Worm (Caenorhabditis elegans) whole organism, young adult: ENCODE measurements around the gene R07E5.6.

Experiments
- B0336.3 ChIP-seq: fragments of 200-800 bp; sonication (Bioruptor generic); IDR thresholded peaks from 2 replicates; pipeline ENCODE4 v1.3.6; 2022; ENCODE audit warnings: missing genetic modification characterization, missing compliant biosample characterization
- C06A6.2 ChIP-seq: fragments of 200-800 bp; sonication (Bioruptor generic); conservative IDR thresholded peaks from 2 replicates; pipeline ENCODE4 v1.3.6; 2022; ENCODE audit warnings: missing genetic modification characterization, missing compliant biosample characterization
- C17E4.6 ChIP-seq: fragments of 200-800 bp; sonication (Bioruptor generic); IDR thresholded peaks from 2 replicates; pipeline ENCODE4 v1.3.6; 2022; ENCODE audit warnings: missing genetic modification reagents, missing genetic modification characterization, missing compliant biosample characterization
- D2030.7 ChIP-seq: fragments of 200-800 bp; sonication (Bioruptor generic); IDR thresholded peaks from 2 replicates; pipeline ENCODE4 v1.3.6; 2022; ENCODE audit warnings: missing genetic modification reagents, missing genetic modification characterization, missing compliant biosample characterization
- F52B5.7 ChIP-seq: sonication (generic microtip); optimal IDR thresholded peaks from 2 replicates; lab custom pipeline; 2016; ENCODE audit warnings: mild to moderate bottlenecking, missing genetic modification characterization, missing compliant biosample characterization
- K11D2.4 ChIP-seq: fragments of 200-800 bp; sonication (Bioruptor generic); IDR thresholded peaks from 2 replicates; pipeline ENCODE4 v1.3.6; 2022; ENCODE audit warnings: missing genetic modification reagents, missing genetic modification characterization, missing compliant biosample characterization
- T07F8.4 ChIP-seq: sonication (generic microtip); optimal IDR thresholded peaks from 2 replicates; lab custom pipeline; 2016; ENCODE audit warnings: mild to moderate bottlenecking, missing genetic modification characterization, moderate library complexity, missing compliant biosample characterization
- Y56A3A.18 ChIP-seq: fragments of 200-800 bp; sonication (Bioruptor generic); IDR thresholded peaks from 2 replicates; pipeline ENCODE4 v1.3.6; 2022; ENCODE audit warnings: missing genetic modification reagents, missing genetic modification characterization, missing compliant biosample characterization
- Y67H2A.10 ChIP-seq: fragments of 200-800 bp; sonication (Bioruptor generic); conservative IDR thresholded peaks from 2 replicates; pipeline ENCODE4 v1.3.6; 2022; ENCODE audit warnings: missing genetic modification reagents, missing genetic modification characterization, missing compliant biosample characterization
- Y95B8A.8 ChIP-seq: fragments of 200-800 bp; sonication (Bioruptor generic); IDR thresholded peaks from 2 replicates; pipeline ENCODE4 v1.3.6; 2022; ENCODE audit warnings: missing genetic modification reagents, missing genetic modification characterization, missing compliant biosample characterization
- ama-1 ChIP-seq, 3 experiments: fragments of 150-350 bp in 1 of 3; sonication (generic microtip) in 2 of 3; optimal IDR thresholded peaks; 2 replicates each; lab custom pipeline; 2014 to 2018; ENCODE audit warnings: missing biosample characterization in 2 of 3, missing genetic modification characterization in 2 of 3, missing genetic modification reagents in 2 of 3
- aptf-3 ChIP-seq: fragments of 200-800 bp; sonication (Bioruptor generic); IDR thresholded peaks from 2 replicates; pipeline ENCODE4 v1.3.6; 2022; ENCODE audit warnings: missing genetic modification characterization, missing compliant biosample characterization
- athp-1 ChIP-seq: sonication (generic microtip); optimal IDR thresholded peaks from 2 replicates; lab custom pipeline; 2017; ENCODE audit warnings: mild to moderate bottlenecking, missing genetic modification characterization, missing compliant biosample characterization
- cebp-1 ChIP-seq, 2 experiments: fragments of 200-800 bp in 1 of 2; sonication (Bioruptor generic) in 1 of 2; sonication (generic microtip) in 1 of 2; IDR thresholded peaks in 1 of 2; optimal IDR thresholded peaks in 1 of 2; 2 replicates each; pipeline versions ENCODE4 v1.3.6 to Lab custom; 2017 to 2022; ENCODE audit warnings: missing compliant biosample characterization in 2 of 2, missing genetic modification characterization in 2 of 2, mild to moderate bottlenecking in 1 of 2, missing genetic modification reagents in 1 of 2, moderate library complexity in 1 of 2
- ceh-40 ChIP-seq: fragments of 200-800 bp; sonication (Bioruptor generic); IDR thresholded peaks from 2 replicates; pipeline ENCODE4 v1.3.6; 2022; ENCODE audit warnings: missing genetic modification characterization, missing compliant biosample characterization
- ceh-91 ChIP-seq: fragments of 200-800 bp; sonication (Bioruptor generic); IDR thresholded peaks from 2 replicates; pipeline ENCODE4 v1.3.6; 2022; ENCODE audit warnings: missing genetic modification reagents, missing genetic modification characterization, missing compliant biosample characterization
- die-1 ChIP-seq: sonication (generic microtip); optimal IDR thresholded peaks from 2 replicates; lab custom pipeline; 2016; ENCODE audit warnings: missing genotype, mild to moderate bottlenecking, missing genetic modification characterization, missing compliant biosample characterization
- dox-1 ChIP-seq: fragments of 200-800 bp; sonication (Bioruptor generic); IDR thresholded peaks from 2 replicates; pipeline ENCODE4 v1.3.6; 2022; ENCODE audit warnings: missing genetic modification reagents, missing genetic modification characterization, missing compliant biosample characterization
- egl-18 ChIP-seq: fragments of 200-800 bp; sonication (Bioruptor generic); IDR thresholded peaks from 2 replicates; pipeline ENCODE4 v1.3.6; 2022; ENCODE audit warnings: missing genetic modification reagents, missing genetic modification characterization, missing compliant biosample characterization
- ekl-4 ChIP-seq: fragments of 200-800 bp; sonication (Bioruptor generic); IDR thresholded peaks from 2 replicates; pipeline ENCODE4 v1.3.6; 2022; ENCODE audit warnings: missing genetic modification reagents, missing genetic modification characterization, missing compliant biosample characterization
- him-1 ChIP-seq: sonication (generic microtip); optimal IDR thresholded peaks from 2 replicates; lab custom pipeline; 2016; ENCODE audit warnings: missing genotype, missing genetic modification reagents, missing genetic modification characterization, missing compliant biosample characterization
- hmg-1.2 ChIP-seq: fragments of 200-800 bp; sonication (Bioruptor generic); IDR thresholded peaks from 2 replicates; pipeline ENCODE4 v1.3.6; 2022; ENCODE audit warnings: missing genetic modification reagents, missing genetic modification characterization, missing compliant biosample characterization
- hmg-20 ChIP-seq: fragments of 200-800 bp; sonication (Bioruptor generic); IDR thresholded peaks from 2 replicates; pipeline ENCODE4 v1.3.6; 2022; ENCODE audit warnings: missing genetic modification reagents, missing genetic modification characterization, missing compliant biosample characterization
- lin-26 ChIP-seq: fragments of 200-800 bp; sonication (Bioruptor generic); IDR thresholded peaks from 2 replicates; pipeline ENCODE4 v1.3.6; 2022; ENCODE audit warnings: missing genetic modification reagents, missing genetic modification characterization, missing compliant biosample characterization
- lin-54 ChIP-seq: fragments of 200-800 bp; sonication (Bioruptor generic); optimal IDR thresholded peaks from 2 replicates; lab custom pipeline; 2018; ENCODE audit warnings: mild to moderate bottlenecking, missing genetic modification characterization, missing compliant biosample characterization
- lsl-1 ChIP-seq: fragments of 200-800 bp; sonication (Bioruptor generic); optimal IDR thresholded peaks from 2 replicates; lab custom pipeline; 2018; ENCODE audit warnings: mild to moderate bottlenecking, missing genetic modification characterization, moderate library complexity, missing compliant biosample characterization
- madf-6 ChIP-seq: fragments of 200-800 bp; sonication (Bioruptor generic); IDR thresholded peaks from 2 replicates; pipeline ENCODE4 v1.3.6; 2022; ENCODE audit warnings: missing genetic modification reagents, missing genetic modification characterization, missing compliant biosample characterization
- madf-8 ChIP-seq: fragments of 200-800 bp; sonication (Bioruptor generic); conservative IDR thresholded peaks from 2 replicates; pipeline ENCODE4 v1.3.6; 2022; ENCODE audit warnings: missing genetic modification reagents, missing genetic modification characterization, missing compliant biosample characterization
- mcd-1 ChIP-seq: fragments of 200-800 bp; sonication (Bioruptor generic); IDR thresholded peaks from 2 replicates; pipeline ENCODE4 v1.3.6; 2022; ENCODE audit warnings: missing genetic modification reagents, missing genetic modification characterization, missing compliant biosample characterization
- mel-28 ChIP-seq: sonication (generic microtip); optimal IDR thresholded peaks from 2 replicates; lab custom pipeline; 2016; ENCODE audit warnings: borderline replicate concordance, mild to moderate bottlenecking, missing genetic modification characterization, missing compliant biosample characterization
- nfya-2 ChIP-seq: fragments of 200-800 bp; sonication (Bioruptor generic); IDR thresholded peaks from 2 replicates; pipeline ENCODE4 v1.3.6; 2022; ENCODE audit warnings: missing genetic modification reagents, missing genetic modification characterization, missing compliant biosample characterization
- nhr-90 ChIP-seq: sonication (generic microtip); optimal IDR thresholded peaks from 2 replicates; lab custom pipeline; 2016; ENCODE audit warnings: missing genotype, mild to moderate bottlenecking, missing genetic modification characterization, missing compliant biosample characterization
- pbrm-1 ChIP-seq: fragments of 200-800 bp; sonication (Bioruptor generic); IDR thresholded peaks from 2 replicates; pipeline ENCODE4 v1.3.6; 2022; ENCODE audit warnings: missing genetic modification reagents, missing genetic modification characterization, missing compliant biosample characterization
- rec-8 ChIP-seq, 2 experiments: sonication (generic microtip); optimal IDR thresholded peaks; 2 replicates each; lab custom pipeline; 2016; ENCODE audit warnings: mild to moderate bottlenecking in 2 of 2, missing genetic modification characterization in 2 of 2, missing genetic modification reagents in 2 of 2, missing genotype in 2 of 2, missing biosample characterization in 1 of 2, missing compliant biosample characterization in 1 of 2, moderate library complexity in 1 of 2
- snpc-1.1 ChIP-seq: sonication (generic microtip); optimal IDR thresholded peaks from 2 replicates; lab custom pipeline; 2017; ENCODE audit warnings: missing genetic modification characterization, mild to moderate bottlenecking, missing compliant biosample characterization, antibody characterized with exemption, moderate library complexity, missing genotype, missing genetic modification reagents; ENCODE audit not compliant: insufficient read depth
- snpc-3.4 ChIP-seq: sonication (generic microtip); optimal IDR thresholded peaks from 2 replicates; lab custom pipeline; 2017; ENCODE audit warnings: missing genetic modification characterization, mild to moderate bottlenecking, missing compliant biosample characterization, antibody characterized with exemption, moderate library complexity, missing genotype, missing genetic modification reagents
- snpc-4 ChIP-seq, 5 experiments: fragments of 150-350 bp in 1 of 5; sonication (generic microtip) in 4 of 5; optimal IDR thresholded peaks; 2 replicates each; lab custom pipeline; 2014 to 2018; ENCODE audit warnings: missing genetic modification characterization in 5 of 5, missing biosample characterization in 3 of 5, antibody characterized with exemption in 2 of 5, mild to moderate bottlenecking in 2 of 5, missing compliant biosample characterization in 2 of 5, missing genotype in 2 of 5, moderate library complexity in 2 of 5, missing genetic modification reagents in 1 of 5
- tbp1 ChIP-seq: fragments of 200-800 bp; sonication (Bioruptor generic); optimal IDR thresholded peaks from 2 replicates; lab custom pipeline; 2018; ENCODE audit warnings: mild to moderate bottlenecking, missing genetic modification characterization, missing compliant biosample characterization
- xnd-1 ChIP-seq: sonication (generic microtip); optimal IDR thresholded peaks from 2 replicates; lab custom pipeline; 2016; ENCODE audit warnings: missing genotype, missing genetic modification reagents, missing genetic modification characterization, missing compliant biosample characterization
- zfh-2 ChIP-seq: fragments of 200-800 bp; sonication (Bioruptor generic); conservative IDR thresholded peaks from 2 replicates; pipeline ENCODE4 v1.3.6; 2022; ENCODE audit warnings: missing genetic modification reagents, missing genetic modification characterization, missing compliant biosample characterization
- zim-3 ChIP-seq: sonication (generic microtip); optimal IDR thresholded peaks from 2 replicates; lab custom pipeline; 2017; ENCODE audit warnings: mild to moderate bottlenecking, missing genetic modification characterization, moderate library complexity, missing compliant biosample characterization
- ztf-25 ChIP-seq: fragments of 200-800 bp; sonication (Bioruptor generic); IDR thresholded peaks from 2 replicates; pipeline ENCODE4 v1.3.6; 2022; ENCODE audit warnings: missing genetic modification reagents, missing genetic modification characterization, missing compliant biosample characterization
- ztf-3 ChIP-seq: fragments of 200-800 bp; sonication (Bioruptor generic); optimal IDR thresholded peaks from 2 replicates; lab custom pipeline; 2018; ENCODE audit warnings: mild to moderate bottlenecking, missing genetic modification characterization, missing compliant biosample characterization

Gene R07E5.6

ce11 chrIII:4426711-4427218 is 28.2 kb downstream of the R07E5.6 start (continued):
- peak; percentile 32; the same call in 1 of the 2 replicates for TF ChIP-seq K11D2.4
- 0 out of 2 replicates have a peak, but pooled peaks have one; percentile 49 for TF ChIP-seq Y95B8A.8 (GFP tag; lab: Robert Waterston, UW)
- peak; percentile 2 for TF ChIP-seq athp-1 (tag; lab: Kevin White, UChicago)
- TF ChIP-seq rec-8 (tag; optimal IDR thresholded peaks at IDR 0.05; lab: Kevin White, UChicago) = peak in 1 of 2 experiments; percentile 34
- peak; percentile 97 for TF ChIP-seq hmg-1.2
- peak; percentile 70; the same call in 1 of the 2 replicates for TF ChIP-seq C17E4.6 (GFP tag; lab: Robert Waterston, UW)
- peak; percentile 90 for TF ChIP-seq madf-8 (GFP tag; lab: Robert Waterston, UW)
- peak; percentile 90 for TF ChIP-seq ekl-4 (GFP tag; lab: Robert Waterston, UW)
- TF ChIP-seq snpc-4 (GFP tag; optimal IDR thresholded peaks at IDR 0.05; lab: Kevin White, UChicago) = peak; percentile 66
- TF ChIP-seq snpc-4 (tag; optimal IDR thresholded peaks at IDR 0.05; lab: Kevin White, UChicago) = peak; percentile 85 to 99 (median 92)
- peak; percentile 45; the same call in 1 of the 2 replicates for TF ChIP-seq ceh-91 (GFP tag; lab: Robert Waterston, UW)
- TF ChIP-seq madf-6 (GFP tag; lab: Robert Waterston, UW) = peak; percentile 95
- TF ChIP-seq pbrm-1 (GFP tag; lab: Robert Waterston, UW) = peak; percentile 81; the same call in 1 of the 2 replicates
- TF ChIP-seq lin-26 = peak; percentile 90
- TF ChIP-seq xnd-1 (tag; lab: Kevin White, UChicago) = peak; percentile 71
- TF ChIP-seq dox-1 = peak; percentile 80
- TF ChIP-seq Y67H2A.10 (GFP tag; lab: Robert Waterston, UW) = 0 out of 2 replicates have a peak, but pooled peaks have one; percentile 17
- TF ChIP-seq ceh-40 (GFP tag; lab: Robert Waterston, UW) = 0 out of 2 replicates have a peak, but pooled peaks have one; percentile 31
- TF ChIP-seq nhr-90 (tag; lab: Kevin White, UChicago) = peak; percentile 33
- peak; percentile 68; the same call in 1 of the 2 replicates for TF ChIP-seq egl-18
- peak; percentile 85 for TF ChIP-seq snpc-1.1
- peak; percentile 79; the same call in 1 of the 2 replicates for TF ChIP-seq aptf-3 (GFP tag; lab: Robert Waterston, UW)
- 0 out of 2 replicates have a peak, but pooled peaks have one; percentile 44 for TF ChIP-seq nfya-2 (GFP tag; lab: Robert Waterston, UW)
- TF ChIP-seq T07F8.4 (tag; lab: Kevin White, UChicago) = peak; percentile 30
- peak; percentile 66 for TF ChIP-seq D2030.7 (GFP tag; lab: Robert Waterston, UW)
- TF ChIP-seq ztf-25 = peak; percentile 63; the same call in 1 of the 2 replicates
- TF ChIP-seq Y56A3A.18 (GFP tag; lab: Robert Waterston, UW) = peak; percentile 87
- TF ChIP-seq C06A6.2 = peak; percentile 59

ce11 chrIII:4428797-4429196 is 30.2 kb downstream of the R07E5.6 start:
- TF ChIP-seq die-1 (tag; lab: Kevin White, UChicago) = peak; percentile 63
- peak; percentile 88 for TF ChIP-seq tbp1 (GFP tag; lab: Kevin White, UChicago)
- peak; percentile 34; the same call in 1 of the 2 replicates for TF ChIP-seq zfh-2
- no peak for TF ChIP-seq T07F8.4 (tag; lab: Kevin White, UChicago)
- TF ChIP-seq pbrm-1 (GFP tag; lab: Robert Waterston, UW) = peak; percentile 42; the same call in 1 of the 2 replicates
- TF ChIP-seq snpc-3.4 (tag; lab: Kevin White, UChicago) = peak; percentile 40
- TF ChIP-seq madf-6 (GFP tag; lab: Robert Waterston, UW) = peak; percentile 61
- no peak for TF ChIP-seq ztf-3 (GFP tag; lab: Kevin White, UChicago)
- peak; percentile 26 for TF ChIP-seq lsl-1 (GFP tag; lab: Kevin White, UChicago)
- TF ChIP-seq snpc-4 (GFP tag; optimal IDR thresholded peaks at IDR 0.05; lab: Kevin White, UChicago) = no peak
- TF ChIP-seq snpc-4 (tag; optimal IDR thresholded peaks at IDR 0.05; lab: Kevin White, UChicago) = peak; percentile 7 to 87 (median 58)
- no peak for TF ChIP-seq cebp-1 (GFP tag; IDR thresholded peaks at IDR 0.05; lab: Robert Waterston, UW)
- TF ChIP-seq cebp-1 (tag; optimal IDR thresholded peaks at IDR 0.05; lab: Kevin White, UChicago) = peak; percentile 46
- TF ChIP-seq lin-54 (GFP tag; lab: Kevin White, UChicago) = peak; percentile 25
- peak; percentile 46 for TF ChIP-seq zim-3 (tag; lab: Kevin White, UChicago)
- no peak for TF ChIP-seq ama-1 (optimal IDR thresholded peaks at IDR 0.05; lab: Kevin White, UChicago)
- peak in 1 of 2 experiments; percentile 64 for TF ChIP-seq ama-1 (GFP tag; optimal IDR thresholded peaks at IDR 0.05; lab: Kevin White, UChicago)
- peak; percentile 89; the same call in 1 of the 2 replicates for TF ChIP-seq lin-26
- TF ChIP-seq F52B5.7 = peak; percentile 29
- peak; percentile 20; the same call in 1 of the 2 replicates for TF ChIP-seq B0336.3
- no peak for TF ChIP-seq mcd-1 (GFP tag; lab: Robert Waterston, UW)
- no peak for TF ChIP-seq mel-28 (tag; lab: Kevin White, UChicago)
- TF ChIP-seq hmg-20 (GFP tag; lab: Robert Waterston, UW) = no peak
- TF ChIP-seq dox-1 = peak; percentile 77
- TF ChIP-seq him-1 (tag; lab: Kevin White, UChicago) = peak; percentile 54
